Fruit fly (Drosophila melanogaster) whole organism, prepupa: ENCODE results near the gene CG12535.

Experiments
- Blimp-1 ChIP-seq: fragments of 200-800 bp; sonication (Bioruptor generic); optimal IDR thresholded peaks from 3 replicates; lab custom pipeline; 2017; ENCODE audit warnings: missing biosample characterization, missing genetic modification characterization, mild to moderate bottlenecking, moderate library complexity, missing genetic modification reagents
- CG10631 ChIP-seq: fragments of 200-800 bp; sonication (Bioruptor generic); optimal IDR thresholded peaks from 2 replicates; lab custom pipeline; 2016; ENCODE audit warnings: missing biosample characterization, missing genetic modification characterization
- CG10669 ChIP-seq: fragments of 200-800 bp; sonication (Bioruptor generic); optimal IDR thresholded peaks from 3 replicates; lab custom pipeline; 2018; ENCODE audit warnings: missing biosample characterization, mild to moderate bottlenecking, missing genetic modification characterization, moderate library complexity
- CG11294 ChIP-seq: fragments of 200-800 bp; sonication (Bioruptor generic); IDR thresholded peaks from 2 replicates; pipeline ENCODE4 v1.3.6; 2022; ENCODE audit warnings: missing biosample characterization, missing genetic modification characterization
- CG11762 ChIP-seq: fragments of 200-800 bp; sonication (Bioruptor generic); optimal IDR thresholded peaks from 3 replicates; lab custom pipeline; 2016; ENCODE audit warnings: missing biosample characterization, missing genetic modification characterization; ENCODE audit not compliant: insufficient read depth
- CG11902 ChIP-seq: fragments of 200-800 bp; sonication (Bioruptor generic); optimal IDR thresholded peaks from 3 replicates; lab custom pipeline; 2016; ENCODE audit warnings: missing biosample characterization, missing genetic modification characterization
- CG16779 ChIP-seq: fragments of 200-800 bp; sonication (Bioruptor generic); optimal IDR thresholded peaks from 3 replicates; lab custom pipeline; 2017; ENCODE audit warnings: missing biosample characterization, mild to moderate bottlenecking, missing genetic modification characterization
- CG31627 ChIP-seq: fragments of 200-800 bp; sonication (Bioruptor generic); optimal IDR thresholded peaks from 3 replicates; lab custom pipeline; 2016; ENCODE audit warnings: missing biosample characterization, missing genetic modification characterization
- CG32006 ChIP-seq: fragments of 200-800 bp; sonication (Bioruptor generic); optimal IDR thresholded peaks from 3 replicates; lab custom pipeline; 2017; ENCODE audit warnings: missing biosample characterization, mild to moderate bottlenecking, missing genetic modification characterization
- CG34406 ChIP-seq: fragments of 200-800 bp; sonication (Bioruptor generic); optimal IDR thresholded peaks from 3 replicates; lab custom pipeline; 2016; ENCODE audit warnings: missing biosample characterization, missing genetic modification characterization
- CG3919 ChIP-seq: fragments of 200-800 bp; sonication (Bioruptor generic); optimal IDR thresholded peaks from 3 replicates; lab custom pipeline; 2016; ENCODE audit warnings: missing biosample characterization, missing genetic modification characterization
- CG6163 ChIP-seq: fragments of 200-800 bp; sonication (Bioruptor generic); IDR thresholded peaks from 3 replicates; pipeline ENCODE4 v1.3.6; 2022; ENCODE audit warnings: missing biosample characterization, missing genetic modification characterization
- CG6792 ChIP-seq: fragments of 200-800 bp; sonication (Bioruptor generic); optimal IDR thresholded peaks from 3 replicates; lab custom pipeline; 2016; ENCODE audit warnings: missing biosample characterization, missing genetic modification characterization
- CG6808 ChIP-seq: fragments of 200-800 bp; sonication (Bioruptor generic); optimal IDR thresholded peaks from 3 replicates; lab custom pipeline; 2017; ENCODE audit warnings: missing biosample characterization, missing genetic modification characterization, mild to moderate bottlenecking, moderate library complexity, missing genetic modification reagents
- CG6854 ChIP-seq: fragments of 200-800 bp; sonication (Bioruptor generic); optimal IDR thresholded peaks from 2 replicates; lab custom pipeline; 2017; ENCODE audit warnings: missing biosample characterization, mild to moderate bottlenecking, missing genetic modification characterization
- CG7368 ChIP-seq: fragments of 200-800 bp; sonication (Bioruptor generic); optimal IDR thresholded peaks from 3 replicates; lab custom pipeline; 2016; ENCODE audit warnings: missing biosample characterization, missing genetic modification characterization
- CG8119 ChIP-seq: fragments of 200-800 bp; sonication (Bioruptor generic); IDR thresholded peaks from 3 replicates; pipeline ENCODE4 v1.3.6; 2022; ENCODE audit warnings: missing biosample characterization, missing genetic modification characterization
- Eip75B ChIP-seq: fragments of 200-800 bp; sonication (Bioruptor generic); optimal IDR thresholded peaks from 3 replicates; lab custom pipeline; 2016; ENCODE audit warnings: missing biosample characterization, missing genetic modification characterization
- Eip78C ChIP-seq: fragments of 200-800 bp; sonication (Bioruptor generic); peaks from one replicate; lab custom pipeline; 2016; ENCODE audit warnings: missing biosample characterization, missing genetic modification characterization
- Ets21C ChIP-seq: fragments of 200-800 bp; sonication (Bioruptor generic); optimal IDR thresholded peaks from 3 replicates; lab custom pipeline; 2016; ENCODE audit warnings: missing biosample characterization, missing genetic modification characterization
- Ets96B ChIP-seq: fragments of 200-800 bp; optimal IDR thresholded peaks from 2 replicates; lab custom pipeline; 2019; ENCODE audit warnings: missing biosample characterization, mild to moderate bottlenecking, missing genetic modification characterization, moderate library complexity
- Gug ChIP-seq: fragments of 200-800 bp; sonication (Bioruptor generic); IDR thresholded peaks from 2 replicates; pipeline ENCODE4 v1.3.6; 2022; ENCODE audit warnings: missing biosample characterization, missing genetic modification characterization
- Hr38 ChIP-seq: sonication (Bioruptor generic); optimal IDR thresholded peaks from 2 replicates; lab custom pipeline; 2016; ENCODE audit warnings: missing biosample characterization, missing genetic modification characterization
- Hr39 ChIP-seq: fragments of 200-800 bp; sonication (Bioruptor generic); optimal IDR thresholded peaks from 2 replicates; lab custom pipeline; 2016; ENCODE audit warnings: missing biosample characterization, missing genetic modification characterization
- Hr4 ChIP-seq: fragments of 200-800 bp; sonication (Bioruptor generic); optimal IDR thresholded peaks from 3 replicates; lab custom pipeline; 2016; ENCODE audit warnings: missing biosample characterization, missing genetic modification characterization
- Lpt ChIP-seq: fragments of 200-800 bp; sonication (Bioruptor generic); optimal IDR thresholded peaks from 3 replicates; lab custom pipeline; 2016; ENCODE audit warnings: missing biosample characterization, missing genetic modification characterization
- OdsH ChIP-seq: fragments of 200-800 bp; sonication (Bioruptor generic); optimal IDR thresholded peaks from 3 replicates; lab custom pipeline; 2016; ENCODE audit warnings: missing biosample characterization, missing genetic modification characterization
- Smox ChIP-seq: fragments of 200-800 bp; sonication (Bioruptor generic); optimal IDR thresholded peaks from 3 replicates; lab custom pipeline; 2016; ENCODE audit warnings: missing biosample characterization, missing genetic modification characterization
- Sox102F ChIP-seq: fragments of 200-800 bp; sonication (Bioruptor generic); optimal IDR thresholded peaks from 2 replicates; lab custom pipeline; 2016; ENCODE audit warnings: missing biosample characterization, mild to moderate bottlenecking, missing genetic modification characterization
- acj6 ChIP-seq: fragments of 200-800 bp; sonication (Bioruptor generic); optimal IDR thresholded peaks from 3 replicates; lab custom pipeline; 2016; ENCODE audit warnings: missing biosample characterization, missing genetic modification characterization
- cyc ChIP-seq: fragments of 200-800 bp; sonication (Bioruptor generic); optimal IDR thresholded peaks from 3 replicates; lab custom pipeline; 2016; ENCODE audit warnings: missing biosample characterization, missing genetic modification characterization
- dac ChIP-seq: fragments of 200-800 bp; sonication (Bioruptor generic); optimal IDR thresholded peaks from 2 replicates; lab custom pipeline; 2017; ENCODE audit warnings: missing biosample characterization, mild to moderate bottlenecking, missing genetic modification characterization
- dsx ChIP-seq: fragments of 200-800 bp; optimal IDR thresholded peaks from 3 replicates; lab custom pipeline; 2019; ENCODE audit warnings: missing biosample characterization, mild to moderate bottlenecking, missing genetic modification characterization, moderate library complexity; ENCODE audit not compliant: poor library complexity, severe bottlenecking
- eg ChIP-seq: fragments of 200-800 bp; sonication (Bioruptor generic); IDR thresholded peaks from 3 replicates; pipeline ENCODE4 v1.3.6; 2022; ENCODE audit warnings: missing biosample characterization, missing genetic modification characterization
- esn ChIP-seq: fragments of 200-800 bp; sonication (Bioruptor generic); optimal IDR thresholded peaks from 2 replicates; lab custom pipeline; 2016; ENCODE audit warnings: missing biosample characterization, mild to moderate bottlenecking, missing genetic modification characterization, moderate library complexity
- fd59A ChIP-seq: fragments of 200-800 bp; sonication (Bioruptor generic); optimal IDR thresholded peaks from 2 replicates; lab custom pipeline; 2017; ENCODE audit warnings: missing biosample characterization, mild to moderate bottlenecking, missing genetic modification characterization, missing genetic modification reagents
- fd85E ChIP-seq: fragments of 200-800 bp; sonication (Bioruptor generic); optimal IDR thresholded peaks from 3 replicates; lab custom pipeline; 2016; ENCODE audit warnings: missing biosample characterization, missing genetic modification characterization
- fkh ChIP-seq: fragments of 200-800 bp; sonication (Bioruptor generic); optimal IDR thresholded peaks from 3 replicates; lab custom pipeline; 2017; ENCODE audit warnings: missing biosample characterization, mild to moderate bottlenecking, missing genetic modification characterization, moderate library complexity
- net ChIP-seq: fragments of 200-800 bp; sonication (Bioruptor generic); optimal IDR thresholded peaks from 3 replicates; lab custom pipeline; 2016; ENCODE audit warnings: missing biosample characterization, missing genetic modification characterization
- pdm3 ChIP-seq: fragments of 200-800 bp; sonication (Bioruptor generic); optimal IDR thresholded peaks from 3 replicates; lab custom pipeline; 2016; ENCODE audit warnings: missing biosample characterization, missing genetic modification characterization
- spab ChIP-seq: fragments of 200-800 bp; sonication (Bioruptor generic); optimal IDR thresholded peaks from 2 replicates; lab custom pipeline; 2017; ENCODE audit warnings: missing biosample characterization, mild to moderate bottlenecking, missing genetic modification characterization, missing genetic modification reagents
- ss ChIP-seq, 2 experiments: fragments of 200-800 bp; sonication (Bioruptor generic); optimal IDR thresholded peaks; 2 replicates in 1 of 2; 3 replicates in 1 of 2; lab custom pipeline; 2017 to 2018; ENCODE audit warnings: mild to moderate bottlenecking in 2 of 2, missing biosample characterization in 2 of 2, missing genetic modification characterization in 2 of 2, moderate library complexity in 1 of 2
- svp ChIP-seq: fragments of 200-800 bp; sonication (Bioruptor generic); peaks from one replicate; lab custom pipeline; 2016; ENCODE audit warnings: missing biosample characterization, missing genetic modification characterization
- vri ChIP-seq: fragments of 200-800 bp; sonication (Bioruptor generic); optimal IDR thresholded peaks from 3 replicates; lab custom pipeline; 2016; ENCODE audit warnings: missing biosample characterization, mild to moderate bottlenecking, missing genetic modification characterization

The CG12535 gene

DNA sequence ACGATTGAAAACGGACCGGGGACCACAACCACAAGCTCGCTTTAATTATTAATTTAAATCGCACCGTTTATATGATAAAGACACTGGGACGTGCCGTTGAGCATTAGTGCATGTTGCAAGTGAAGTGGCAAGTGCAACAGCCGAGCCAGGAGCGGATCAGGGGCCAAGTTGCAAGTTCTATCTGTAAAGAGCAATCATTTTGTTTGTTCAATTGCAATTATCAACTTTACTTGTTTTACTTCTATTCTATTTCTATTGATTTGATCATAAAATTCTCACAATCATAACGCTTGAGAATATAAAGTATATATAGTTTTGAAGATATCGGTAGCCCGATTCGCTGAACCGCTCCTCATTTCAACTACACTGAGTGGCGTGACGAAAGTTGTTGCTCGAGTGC, 12.6 kb downstream of the CG12535 start (continued):
- TF ChIP-seq CG34406 (peak; percentile 9), OdsH (GFP tag; lab: Kevin White, UChicago) (peak; percentile 54), fd59A (GFP tag; lab: Kevin White, UChicago) (no peak), CG16779 (tag; lab: Kevin White, UChicago) (no peak), fkh (GFP tag; lab: Kevin White, UChicago) (no peak), spab (GFP tag; lab: Kevin White, UChicago) (no peak), net (GFP tag; lab: Kevin White, UChicago) (peak; percentile 49), CG11902 (GFP tag; lab: Kevin White, UChicago) (peak; percentile 57), Hr38 (no peak), Gug (GFP tag; lab: Robert Waterston, UW) (peak; percentile 69), Smox (GFP tag; lab: Kevin White, UChicago) (no peak), CG10669 (GFP tag; lab: Kevin White, UChicago) (peak; percentile 59), Ets96B (tag; lab: Kevin White, UChicago) (peak; percentile 59), vri (GFP tag; lab: Kevin White, UChicago) (no peak), CG6792 (GFP tag; lab: Kevin White, UChicago) (peak; percentile 27), Eip78C (GFP tag; lab: Kevin White, UChicago) (peak; percentile 87), esn (GFP tag; lab: Kevin White, UChicago) (no peak), CG6808 (GFP tag; lab: Kevin White, UChicago) (peak; percentile 60), eg (GFP tag; lab: Robert Waterston, UW) (no peak), cyc (GFP tag; lab: Kevin White, UChicago) (peak; percentile 32), Hr4 (GFP tag; lab: Kevin White, UChicago) (peak; percentile 69), CG6163 (GFP tag; lab: Robert Waterston, UW) (peak; percentile 70), Lpt (peak; percentile 14), Blimp-1 (GFP tag; lab: Kevin White, UChicago) (no peak), CG11294 (GFP tag; lab: Robert Waterston, UW) (0 out of 2 replicates have a peak, but pooled peaks have one; percentile 12), fd85E (GFP tag; lab: Kevin White, UChicago) (no peak), CG10631 (GFP tag; lab: Kevin White, UChicago) (peak; percentile 40), dsx (GFP tag; lab: Kevin White, UChicago) (peak; percentile 28), dac (GFP tag; lab: Kevin White, UChicago) (peak; percentile 49), CG3919 (GFP tag; lab: Kevin White, UChicago) (peak; percentile 69)

DNA sequence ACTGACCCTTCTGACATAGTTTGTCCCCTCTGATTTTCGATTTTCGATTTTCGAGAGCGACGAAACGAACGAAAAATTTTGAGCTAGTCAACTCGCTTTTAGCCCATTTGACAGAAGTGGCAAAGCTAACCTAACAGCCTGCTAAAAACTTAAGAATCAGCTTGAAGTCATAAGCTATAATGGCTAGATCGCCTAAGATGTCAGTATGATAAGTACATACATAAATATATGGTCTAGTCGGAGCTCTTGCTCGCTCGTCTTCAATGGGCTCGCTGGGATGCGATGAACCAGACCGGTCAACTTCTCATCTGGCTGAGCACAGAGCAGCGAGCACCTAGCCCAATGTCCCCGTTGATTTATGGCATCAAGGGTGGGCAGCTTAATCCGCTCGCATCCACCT, 13.0 kb downstream of the CG12535 start, which contains the start of gene CG14269:
Gene CG14269 (minus strand): TSS at position 101 of the 400 bp plus-strand sequence.
- TF ChIP-seq ss (GFP tag; optimal IDR thresholded peaks at IDR 0.05; lab: Kevin White, UChicago) (no peak), esn (GFP tag; lab: Kevin White, UChicago) (no peak), vri (GFP tag; lab: Kevin White, UChicago) (no peak), CG31627 (no peak), Hr39 (GFP tag; lab: Kevin White, UChicago) (no peak), eg (GFP tag; lab: Robert Waterston, UW) (no peak)
- TF ChIP-seq, all 60 proteins: peak for 0

DNA sequence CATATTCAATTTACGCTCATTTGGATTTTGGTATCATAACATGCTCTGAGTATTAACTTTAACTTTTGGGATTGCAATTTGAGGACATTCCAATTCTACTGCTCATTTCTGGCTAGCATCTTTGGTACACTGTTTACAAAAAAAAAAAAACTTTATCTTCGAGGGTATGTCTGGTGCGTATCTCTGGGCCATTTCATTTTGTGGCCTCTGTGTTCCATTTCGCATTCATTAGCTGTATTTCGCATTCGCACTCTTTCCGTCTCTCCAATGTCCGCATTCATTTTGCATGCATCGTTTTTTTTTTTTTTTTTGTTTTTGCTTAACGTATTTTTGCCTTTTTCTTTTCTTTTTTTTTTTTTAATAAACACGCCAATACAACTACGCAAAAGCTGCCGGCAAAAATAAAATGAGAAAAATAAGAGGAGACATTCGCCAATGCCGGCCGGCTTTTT, 15.1 kb downstream of the CG12535 start:
- TF ChIP-seq OdsH (GFP tag; lab: Kevin White, UChicago) (peak; percentile 90), CG11902 (GFP tag; lab: Kevin White, UChicago) (peak; percentile 97), Eip75B (GFP tag; lab: Kevin White, UChicago) (peak; percentile 97), svp (GFP tag; lab: Kevin White, UChicago) (peak; percentile 99), Hr39 (GFP tag; lab: Kevin White, UChicago) (peak; percentile 95), CG6854 (GFP tag; lab: Kevin White, UChicago) (peak; percentile 71), pdm3 (GFP tag; lab: Kevin White, UChicago) (peak; percentile 93), CG3919 (GFP tag; lab: Kevin White, UChicago) (peak; percentile 95), CG34406 (peak; percentile 93), CG7368 (peak; percentile 95), fkh (GFP tag; lab: Kevin White, UChicago) (no peak), CG8119 (GFP tag; lab: Robert Waterston, UW) (peak; percentile 92), Hr4 (GFP tag; lab: Kevin White, UChicago) (peak; percentile 94), spab (GFP tag; lab: Kevin White, UChicago) (peak; percentile 78), Sox102F (GFP tag; lab: Kevin White, UChicago) (peak; percentile 92), CG11762 (GFP tag; lab: Kevin White, UChicago) (peak; percentile 90), CG6163 (GFP tag; lab: Robert Waterston, UW) (peak; percentile 94; the same call in 2 of the 3 replicates), CG32006 (peak; percentile 81), ss (GFP tag; optimal IDR thresholded peaks at IDR 0.05; lab: Kevin White, UChicago) (peak; percentile 86 to 90), CG6808 (GFP tag; lab: Kevin White, UChicago) (peak; percentile 80), fd59A (GFP tag; lab: Kevin White, UChicago) (peak; percentile 79), Ets96B (tag; lab: Kevin White, UChicago) (peak; percentile 87), net (GFP tag; lab: Kevin White, UChicago) (peak; percentile 92), Hr38 (no peak), acj6 (GFP tag; lab: Kevin White, UChicago) (peak; percentile 91), Ets21C (GFP tag; lab: Kevin White, UChicago) (peak; percentile 92), Blimp-1 (GFP tag; lab: Kevin White, UChicago) (peak; percentile 69)
